Worm (Caenorhabditis elegans) whole organism, early embryonic: ENCODE results near the gene dab-1.
A peak's percentile ranks its signal among the peaks of the same experiment; 100 is the strongest.

Experiments used
- B0310.2 ChIP-seq: sonication (generic microtip); optimal IDR thresholded peaks from 2 replicates; lab custom pipeline; 2016; ENCODE audit warnings: mild to moderate bottlenecking, missing genetic modification characterization, missing compliant biosample characterization
- F13C5.2 ChIP-seq: sonication (generic microtip); optimal IDR thresholded peaks from 2 replicates; lab custom pipeline; 2017; ENCODE audit warnings: mild to moderate bottlenecking, missing genetic modification characterization, inconsistent platforms, missing compliant biosample characterization
- aly-1 ChIP-seq: sonication (generic microtip); optimal IDR thresholded peaks from 2 replicates; lab custom pipeline; 2016; ENCODE audit warnings: missing genetic modification characterization, missing compliant biosample characterization
- ama-1 ChIP-seq: fragments of 150-350 bp; optimal IDR thresholded peaks from 2 replicates; lab custom pipeline; 2014
- ceh-13 ChIP-seq: fragments of 200-800 bp; sonication (Bioruptor generic); optimal IDR thresholded peaks from 2 replicates; lab custom pipeline; 2018; ENCODE audit warnings: mild to moderate bottlenecking, missing genetic modification characterization, missing compliant biosample characterization
- ceh-36 ChIP-seq: sonication (generic microtip); optimal IDR thresholded peaks from 2 replicates; lab custom pipeline; 2016; ENCODE audit warnings: missing genetic modification characterization, inconsistent platforms, missing compliant biosample characterization
- ets-7 ChIP-seq: sonication (generic microtip); optimal IDR thresholded peaks from 2 replicates; lab custom pipeline; 2016; ENCODE audit warnings: missing genotype, missing genetic modification characterization, missing compliant biosample characterization
- flt-1 ChIP-seq: fragments of 200-800 bp; sonication (Bioruptor generic); IDR thresholded peaks from 2 replicates; pipeline ENCODE4 v1.3.6; 2022; ENCODE audit warnings: missing genetic modification characterization, missing compliant biosample characterization
- hmbx-1 ChIP-seq: sonication (generic microtip); optimal IDR thresholded peaks from 2 replicates; lab custom pipeline; 2016; ENCODE audit warnings: mild to moderate bottlenecking, missing genetic modification characterization, missing compliant biosample characterization
- hmg-4 ChIP-seq: fragments of 200-800 bp; sonication (Bioruptor generic); optimal IDR thresholded peaks from 2 replicates; lab custom pipeline; 2018; ENCODE audit warnings: mild to moderate bottlenecking, missing genetic modification characterization, missing compliant biosample characterization
- hnd-1 ChIP-seq: sonication (generic microtip); optimal IDR thresholded peaks from 2 replicates; lab custom pipeline; 2016; ENCODE audit warnings: missing genetic modification characterization, missing compliant biosample characterization
- pes-1 ChIP-seq: fragments of 200-800 bp; sonication (Bioruptor generic); IDR thresholded peaks from 2 replicates; pipeline ENCODE4 v1.3.6; 2022; ENCODE audit warnings: missing genetic modification reagents, missing genetic modification characterization, missing compliant biosample characterization
- scrt-1 ChIP-seq: fragments of 200-800 bp; sonication (Bioruptor generic); IDR thresholded peaks from 2 replicates; pipeline ENCODE4 v1.3.6; 2022; ENCODE audit warnings: missing genetic modification characterization, missing compliant biosample characterization
- sea-1 ChIP-seq: fragments of 200-800 bp; sonication (Bioruptor generic); conservative IDR thresholded peaks from 2 replicates; pipeline ENCODE4 v1.3.6; 2022; ENCODE audit warnings: missing genetic modification characterization, missing compliant biosample characterization
- tbx-11 ChIP-seq: fragments of 200-800 bp; sonication (Bioruptor generic); IDR thresholded peaks from 2 replicates; pipeline ENCODE4 v1.3.6; 2022; ENCODE audit warnings: missing genetic modification characterization, missing compliant biosample characterization
- tbx-37 ChIP-seq: fragments of 200-800 bp; sonication (Bioruptor generic); conservative IDR thresholded peaks from 2 replicates; pipeline ENCODE4 v1.3.6; 2022; ENCODE audit warnings: missing genetic modification reagents, missing genetic modification characterization, missing compliant biosample characterization
- tra-4 ChIP-seq: sonication (generic microtip); optimal IDR thresholded peaks from 2 replicates; lab custom pipeline; 2017; ENCODE audit warnings: missing genetic modification characterization, missing compliant biosample characterization

Gene dab-1

ce11 chrII:8222309-8223065 is at the start of gene dab-1:
dab-1 (plus strand) TSS chrII:8222386.
- TF ChIP-seq flt-1 (GFP tag; lab: Robert Waterston, UW) (0 out of 2 replicates have a peak, but pooled peaks have one; percentile 34), sea-1 (GFP tag; lab: Robert Waterston, UW) (0 out of 2 replicates have a peak, but pooled peaks have one; percentile 55), hmbx-1 (tag; lab: Kevin White, UChicago) (no peak), ama-1 (lab: Kevin White, UChicago) (peak; percentile 80), hmg-4 (GFP tag; lab: Kevin White, UChicago) (peak; percentile 61), scrt-1 (GFP tag; lab: Robert Waterston, UW) (no peak)

- TF ChIP-seq scrt-1 (GFP tag; lab: Robert Waterston, UW) (no peak), flt-1 (GFP tag; lab: Robert Waterston, UW) (no peak), hnd-1 (tag; lab: Kevin White, UChicago) (no peak), aly-1 (tag; lab: Kevin White, UChicago) (no peak), ets-7 (tag; lab: Kevin White, UChicago) (no peak), B0310.2 (no peak), ceh-13 (GFP tag; lab: Kevin White, UChicago) (no peak), tbx-37 (GFP tag; lab: Robert Waterston, UW) (no peak), pes-1 (GFP tag; lab: Robert Waterston, UW) (no peak)
Measured at ce11 chrII:8173449-8173848, 48.7 kb upstream of the dab-1 start, which contains the start of the genes decr-1.3 and T05C12.1. decr-1.3 (minus strand) TSS chrII:8173549. T05C12.1 (plus strand) TSS chrII:8173680.

ce11 chrII:8174148-8174547 is 48.0 kb upstream of the dab-1 start:
- TF ChIP-seq aly-1 (tag; lab: Kevin White, UChicago) = no peak
- TF ChIP-seq ama-1 (lab: Kevin White, UChicago) = no peak
- no peak for TF ChIP-seq B0310.2
- TF ChIP-seq ceh-36 (tag; lab: Kevin White, UChicago) = no peak

- TF ChIP-seq ets-7 (tag; lab: Kevin White, UChicago) = no peak
- no peak for TF ChIP-seq ceh-13 (GFP tag; lab: Kevin White, UChicago)
- no peak for TF ChIP-seq F13C5.2 (tag; lab: Kevin White, UChicago)
- TF ChIP-seq ceh-36 (tag; lab: Kevin White, UChicago) = no peak
- no peak for TF ChIP-seq aly-1 (tag; lab: Kevin White, UChicago)
- TF ChIP-seq flt-1 (GFP tag; lab: Robert Waterston, UW) = no peak
- TF ChIP-seq hmg-4 (GFP tag; lab: Kevin White, UChicago) = no peak
- no peak for TF ChIP-seq tbx-11
- no peak for TF ChIP-seq hnd-1 (tag; lab: Kevin White, UChicago)
- TF ChIP-seq tra-4 (tag; lab: Kevin White, UChicago) = no peak
- no peak for TF ChIP-seq hmbx-1 (tag; lab: Kevin White, UChicago)
- no peak for TF ChIP-seq pes-1 (GFP tag; lab: Robert Waterston, UW)
- no peak for TF ChIP-seq sea-1 (GFP tag; lab: Robert Waterston, UW)
- no peak for TF ChIP-seq B0310.2
- no peak for TF ChIP-seq scrt-1 (GFP tag; lab: Robert Waterston, UW)
Measured at ce11 chrII:8177095-8177494, 45.1 kb upstream of the dab-1 start, which contains the start of gene acr-14. acr-14 (minus strand) TSS chrII:8177195.

- no peak for TF ChIP-seq scrt-1 (GFP tag; lab: Robert Waterston, UW)
- TF ChIP-seq ama-1 (lab: Kevin White, UChicago) = no peak
- no peak for TF ChIP-seq ceh-13 (GFP tag; lab: Kevin White, UChicago)
- TF ChIP-seq sea-1 (GFP tag; lab: Robert Waterston, UW) = no peak
- no peak for TF ChIP-seq tbx-11
- no peak for TF ChIP-seq F13C5.2 (tag; lab: Kevin White, UChicago)
Measured at ce11 chrII:8178614-8179013, 43.6 kb upstream of the dab-1 start.

ce11 chrII:8180281-8180680 is 41.9 kb upstream of the dab-1 start, which contains the start of gene T05C12.4:
T05C12.4 (minus strand) TSS chrII:8180381.
- TF ChIP-seq tbx-37 (GFP tag; lab: Robert Waterston, UW) (no peak), hmg-4 (GFP tag; lab: Kevin White, UChicago) (no peak), F13C5.2 (tag; lab: Kevin White, UChicago) (no peak), ceh-13 (GFP tag; lab: Kevin White, UChicago) (no peak), tbx-11 (no peak), tra-4 (tag; lab: Kevin White, UChicago) (no peak), sea-1 (GFP tag; lab: Robert Waterston, UW) (no peak)

ce11 chrII:8181437-8181836 is 40.7 kb upstream of the dab-1 start, which contains the start of gene dylt-3:
dylt-3 (plus strand) TSS chrII:8181737.
- TF ChIP-seq hnd-1 (tag; lab: Kevin White, UChicago) = no peak
- TF ChIP-seq scrt-1 (GFP tag; lab: Robert Waterston, UW) = no peak
- no peak for TF ChIP-seq pes-1 (GFP tag; lab: Robert Waterston, UW)
- no peak for TF ChIP-seq hmbx-1 (tag; lab: Kevin White, UChicago)

- peak; percentile 31 for TF ChIP-seq hmg-4 (GFP tag; lab: Kevin White, UChicago)
- TF ChIP-seq F13C5.2 (tag; lab: Kevin White, UChicago) = peak; percentile 85
- no peak for TF ChIP-seq ceh-13 (GFP tag; lab: Kevin White, UChicago)
- peak; percentile 48; the same call in 1 of the 2 replicates for TF ChIP-seq flt-1 (GFP tag; lab: Robert Waterston, UW)
Measured at ce11 chrII:8185016-8185493, 37.1 kb upstream of the dab-1 start, which contains the start of the genes mig-5 and cct-1. mig-5 (minus strand) TSS chrII:8185023. cct-1 (plus strand) TSS chrII:8185443.
